Worm (Caenorhabditis elegans): ENCODE data around the gene mup-4.

- no peak for TF ChIP-seq nhr-237 (tag; optimal IDR thresholded peaks at IDR 0.05)
- TF ChIP-seq ceh-82 (tag; optimal IDR thresholded peaks at IDR 0.05), result no peak
- no peak for TF ChIP-seq elt-1 (tag; optimal IDR thresholded peaks at IDR 0.05)
- TF ChIP-seq ceh-16 (tag; optimal IDR thresholded peaks at IDR 0.05), result no peak
- TF ChIP-seq unc-62 (GFP tag; optimal IDR thresholded peaks at IDR 0.05), result no peak
- no peak for TF ChIP-seq elt-2 (tag; optimal IDR thresholded peaks at IDR 0.05)
- no peak for TF ChIP-seq fos-1 (tag; optimal IDR thresholded peaks at IDR 0.05)
- TF ChIP-seq skn-1 (tag; optimal IDR thresholded peaks at IDR 0.05), result no peak
- no peak for TF ChIP-seq pha-4 (tag; optimal IDR thresholded peaks at IDR 0.05)
- no peak for TF ChIP-seq unc-39 (tag; optimal IDR thresholded peaks at IDR 0.05)
- TF ChIP-seq nhr-28 (tag; optimal IDR thresholded peaks at IDR 0.05), result no peak
Measured at ce11 chrIII:7530830-7531229, 41.9 kb upstream of the mup-4 start.
